Worm (Caenorhabditis elegans): ENCODE measurements around the gene C13F10.6.

DNA sequence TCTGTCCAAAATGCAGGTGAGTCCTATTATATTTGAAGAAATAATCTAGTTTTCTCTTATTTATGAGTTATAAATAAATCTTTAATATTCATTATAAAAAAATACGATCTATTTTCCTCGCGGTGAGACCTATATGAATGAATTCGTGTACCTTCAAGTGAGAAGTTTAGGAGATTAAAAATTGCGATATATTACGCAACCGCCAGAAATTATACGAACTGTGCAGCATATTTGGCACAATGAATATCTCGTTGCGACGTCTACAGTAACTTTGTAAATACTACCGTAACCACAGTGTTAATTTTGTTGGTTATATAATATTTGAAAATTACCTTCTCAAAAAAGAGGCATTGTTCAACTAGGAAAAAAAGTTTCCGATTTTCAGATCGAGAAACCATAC, 3.5 kb upstream of the C13F10.6 start:
- TF ChIP-seq nfya-1 (tag; optimal IDR thresholded peaks at IDR 0.05; ENCODE audit: insufficient read depth) (no peak), lin-39 (tag; optimal IDR thresholded peaks at IDR 0.05) (no peak), aly-2 (tag; optimal IDR thresholded peaks at IDR 0.05) (no peak), pha-4 (tag; optimal IDR thresholded peaks at IDR 0.05) (no peak), unc-62 (GFP tag; optimal IDR thresholded peaks at IDR 0.05) (no peak), ama-1 (optimal IDR thresholded peaks at IDR 0.05) (no peak), mdl-1 (tag; optimal IDR thresholded peaks at IDR 0.05) (no peak), nhr-43 (tag; optimal IDR thresholded peaks at IDR 0.05; ENCODE audit: poor library complexity, severe bottlenecking) (no peak), ceh-82 (tag; optimal IDR thresholded peaks at IDR 0.05) (no peak), nhr-77 (tag; optimal IDR thresholded peaks at IDR 0.05) (no peak), ceh-9 (tag; optimal IDR thresholded peaks at IDR 0.05) (no peak), ceh-28 (tag; optimal IDR thresholded peaks at IDR 0.05) (no peak), ztf-4 (tag; optimal IDR thresholded peaks at IDR 0.05) (no peak), ZK546.5 (tag; optimal IDR thresholded peaks at IDR 0.05) (no peak)
